Worm (Caenorhabditis elegans) whole organism, young adult: Measurements from ENCODE around the gene E04F6.9.

ENCODE experiments used
- B0035.1 ChIP-seq: sonication (generic microtip); optimal IDR thresholded peaks from 2 replicates; lab custom pipeline; 2016; ENCODE audit warnings: missing genetic modification characterization, mild to moderate bottlenecking, missing compliant biosample characterization, missing genotype, missing genetic modification reagents
- B0261.1 ChIP-seq: sonication (generic microtip); optimal IDR thresholded peaks from 2 replicates; lab custom pipeline; 2016; ENCODE audit warnings: mild to moderate bottlenecking, missing genetic modification characterization, moderate library complexity, missing compliant biosample characterization
- C06A6.2 ChIP-seq: fragments of 200-800 bp; sonication (Bioruptor generic); conservative IDR thresholded peaks from 2 replicates; pipeline ENCODE4 v1.3.6; 2022; ENCODE audit warnings: missing genetic modification characterization, missing compliant biosample characterization
- C17E4.6 ChIP-seq: fragments of 200-800 bp; sonication (Bioruptor generic); IDR thresholded peaks from 2 replicates; pipeline ENCODE4 v1.3.6; 2022; ENCODE audit warnings: missing genetic modification reagents, missing genetic modification characterization, missing compliant biosample characterization
- F10E7.11 ChIP-seq: sonication (generic microtip); optimal IDR thresholded peaks from 2 replicates; lab custom pipeline; 2017; ENCODE audit warnings: mild to moderate bottlenecking, missing genetic modification characterization, moderate library complexity, missing compliant biosample characterization
- F22D6.2 ChIP-seq: sonication (generic microtip); optimal IDR thresholded peaks from 2 replicates; lab custom pipeline; 2016; ENCODE audit warnings: mild to moderate bottlenecking, missing genetic modification characterization, missing compliant biosample characterization
- F23B12.7 ChIP-seq: sonication (generic microtip); optimal IDR thresholded peaks from 2 replicates; lab custom pipeline; 2017; ENCODE audit warnings: missing genetic modification characterization, mild to moderate bottlenecking, missing compliant biosample characterization, antibody characterized with exemption, moderate library complexity; ENCODE audit not compliant: insufficient read depth
- F33H1.4 ChIP-seq: fragments of 200-800 bp; sonication (Bioruptor generic); IDR thresholded peaks from 2 replicates; pipeline ENCODE4 v1.3.6; 2022; ENCODE audit warnings: missing genetic modification reagents, missing genetic modification characterization, missing compliant biosample characterization
- F52B5.7 ChIP-seq: sonication (generic microtip); optimal IDR thresholded peaks from 2 replicates; lab custom pipeline; 2016; ENCODE audit warnings: mild to moderate bottlenecking, missing genetic modification characterization, missing compliant biosample characterization
- Y53F4B.3 ChIP-seq: fragments of 200-800 bp; sonication (Bioruptor generic); IDR thresholded peaks from 2 replicates; pipeline ENCODE4 v1.3.6; 2022; ENCODE audit warnings: missing genetic modification reagents, missing genetic modification characterization, missing compliant biosample characterization
- Y67H2A.10 ChIP-seq: fragments of 200-800 bp; sonication (Bioruptor generic); conservative IDR thresholded peaks from 2 replicates; pipeline ENCODE4 v1.3.6; 2022; ENCODE audit warnings: missing genetic modification reagents, missing genetic modification characterization, missing compliant biosample characterization
- Y79H2A.3 ChIP-seq: fragments of 200-800 bp; sonication (Bioruptor generic); conservative IDR thresholded peaks from 2 replicates; pipeline ENCODE4 v1.3.6; 2022; ENCODE audit warnings: missing genetic modification reagents, missing genetic modification characterization, missing compliant biosample characterization
- aptf-3 ChIP-seq: fragments of 200-800 bp; sonication (Bioruptor generic); IDR thresholded peaks from 2 replicates; pipeline ENCODE4 v1.3.6; 2022; ENCODE audit warnings: missing genetic modification characterization, missing compliant biosample characterization
- attf-3 ChIP-seq: fragments of 200-800 bp; sonication (Bioruptor generic); conservative IDR thresholded peaks from 2 replicates; pipeline ENCODE4 v1.3.6; 2022; ENCODE audit warnings: missing genetic modification reagents, missing genetic modification characterization, missing compliant biosample characterization
- bed-1 ChIP-seq: fragments of 200-800 bp; sonication (Bioruptor generic); IDR thresholded peaks from 2 replicates; pipeline ENCODE4 v1.3.6; 2022; ENCODE audit warnings: missing genetic modification reagents, missing genetic modification characterization, missing compliant biosample characterization
- ccch-3 ChIP-seq: fragments of 200-800 bp; sonication (Bioruptor generic); optimal IDR thresholded peaks from 2 replicates; lab custom pipeline; 2018; ENCODE audit warnings: mild to moderate bottlenecking, missing genetic modification characterization, missing compliant biosample characterization
- ceh-27 ChIP-seq: fragments of 200-800 bp; sonication (Bioruptor generic); optimal IDR thresholded peaks from 2 replicates; lab custom pipeline; 2018; ENCODE audit warnings: mild to moderate bottlenecking, missing genetic modification characterization, moderate library complexity, missing compliant biosample characterization
- ceh-58 ChIP-seq: fragments of 200-800 bp; sonication (Bioruptor generic); IDR thresholded peaks from 2 replicates; pipeline ENCODE4 v1.3.6; 2022; ENCODE audit warnings: missing genetic modification characterization, missing compliant biosample characterization
- ceh-79 ChIP-seq: sonication (generic microtip); optimal IDR thresholded peaks from 2 replicates; lab custom pipeline; 2017; ENCODE audit warnings: mild to moderate bottlenecking, missing genetic modification characterization, missing compliant biosample characterization
- dpl-1 ChIP-seq: fragments of 150-350 bp; optimal IDR thresholded peaks from 2 replicates; lab custom pipeline; 2014; ENCODE audit warnings: missing biosample characterization, missing genetic modification reagents, missing genetic modification characterization
- efl-1 ChIP-seq: fragments of 150-350 bp; optimal IDR thresholded peaks from 2 replicates; lab custom pipeline; 2014; ENCODE audit warnings: missing biosample characterization, missing genetic modification reagents, missing genetic modification characterization
- egl-44 ChIP-seq: fragments of 200-800 bp; sonication (Bioruptor generic); IDR thresholded peaks from 2 replicates; pipeline ENCODE4 v1.3.6; 2022; ENCODE audit warnings: missing genetic modification reagents, missing genetic modification characterization, missing compliant biosample characterization
- egrh-3 ChIP-seq: fragments of 200-800 bp; sonication (Bioruptor generic); IDR thresholded peaks from 2 replicates; pipeline ENCODE4 v1.3.6; 2022; ENCODE audit warnings: missing genetic modification reagents, missing genetic modification characterization, missing compliant biosample characterization
- ekl-4 ChIP-seq: fragments of 200-800 bp; sonication (Bioruptor generic); IDR thresholded peaks from 2 replicates; pipeline ENCODE4 v1.3.6; 2022; ENCODE audit warnings: missing genetic modification reagents, missing genetic modification characterization, missing compliant biosample characterization
- hlh-12 ChIP-seq: sonication (generic microtip); optimal IDR thresholded peaks from 2 replicates; lab custom pipeline; 2016; ENCODE audit warnings: missing genetic modification characterization, missing compliant biosample characterization
- hlh-26 ChIP-seq: fragments of 200-800 bp; sonication (Bioruptor generic); conservative IDR thresholded peaks from 2 replicates; pipeline ENCODE4 v1.3.6; 2022; ENCODE audit warnings: missing genetic modification reagents, missing genetic modification characterization, missing compliant biosample characterization
- hmg-20 ChIP-seq: fragments of 200-800 bp; sonication (Bioruptor generic); IDR thresholded peaks from 2 replicates; pipeline ENCODE4 v1.3.6; 2022; ENCODE audit warnings: missing genetic modification reagents, missing genetic modification characterization, missing compliant biosample characterization
- lag-1 ChIP-seq: fragments of 200-800 bp; sonication (Bioruptor generic); IDR thresholded peaks from 2 replicates; pipeline ENCODE4 v1.3.6; 2022; ENCODE audit warnings: missing genetic modification reagents, missing genetic modification characterization, missing compliant biosample characterization
- lin-35 ChIP-seq, 3 experiments: fragments of 150-350 bp in 2 of 3; sonication (generic microtip) in 1 of 3; optimal IDR thresholded peaks; 2 replicates each; lab custom pipeline; 2014 to 2018; ENCODE audit warnings: missing biosample characterization in 3 of 3, missing genetic modification characterization in 3 of 3, missing genetic modification reagents in 3 of 3
- lin-40 ChIP-seq: sonication (generic microtip); optimal IDR thresholded peaks from 2 replicates; lab custom pipeline; 2016; ENCODE audit warnings: missing genetic modification characterization, mild to moderate bottlenecking, missing compliant biosample characterization, missing genotype, missing genetic modification reagents
- madf-10 ChIP-seq: sonication (generic microtip); optimal IDR thresholded peaks from 2 replicates; lab custom pipeline; 2016; ENCODE audit warnings: mild to moderate bottlenecking, missing genetic modification characterization, missing compliant biosample characterization
- mcd-1 ChIP-seq: fragments of 200-800 bp; sonication (Bioruptor generic); IDR thresholded peaks from 2 replicates; pipeline ENCODE4 v1.3.6; 2022; ENCODE audit warnings: missing genetic modification reagents, missing genetic modification characterization, missing compliant biosample characterization
- mel-28 ChIP-seq: sonication (generic microtip); optimal IDR thresholded peaks from 2 replicates; lab custom pipeline; 2016; ENCODE audit warnings: borderline replicate concordance, mild to moderate bottlenecking, missing genetic modification characterization, missing compliant biosample characterization
- mxl-1 ChIP-seq: sonication (generic microtip); optimal IDR thresholded peaks from 2 replicates; lab custom pipeline; 2016; ENCODE audit warnings: missing genetic modification characterization, missing compliant biosample characterization
- nhr-120 ChIP-seq: fragments of 200-800 bp; sonication (Bioruptor generic); IDR thresholded peaks from 2 replicates; pipeline ENCODE4 v1.3.6; 2022; ENCODE audit warnings: missing genetic modification characterization, missing compliant biosample characterization
- nhr-90 ChIP-seq: sonication (generic microtip); optimal IDR thresholded peaks from 2 replicates; lab custom pipeline; 2016; ENCODE audit warnings: missing genotype, mild to moderate bottlenecking, missing genetic modification characterization, missing compliant biosample characterization
- pbrm-1 ChIP-seq: fragments of 200-800 bp; sonication (Bioruptor generic); IDR thresholded peaks from 2 replicates; pipeline ENCODE4 v1.3.6; 2022; ENCODE audit warnings: missing genetic modification reagents, missing genetic modification characterization, missing compliant biosample characterization
- pha-4 ChIP-seq: fragments of 150-350 bp; sonication (generic microtip); optimal IDR thresholded peaks from 2 replicates; lab custom pipeline; 2014; ENCODE audit warnings: missing biosample characterization, missing genetic modification reagents, missing genetic modification characterization
- sea-2 ChIP-seq: fragments of 200-800 bp; sonication (Bioruptor generic); IDR thresholded peaks from 2 replicates; pipeline ENCODE4 v1.3.6; 2022; ENCODE audit warnings: missing genetic modification characterization, missing compliant biosample characterization
- snpc-1.1 ChIP-seq: sonication (generic microtip); optimal IDR thresholded peaks from 2 replicates; lab custom pipeline; 2017; ENCODE audit warnings: missing genetic modification characterization, mild to moderate bottlenecking, missing compliant biosample characterization, antibody characterized with exemption, moderate library complexity, missing genotype, missing genetic modification reagents; ENCODE audit not compliant: insufficient read depth
- somi-1 ChIP-seq: fragments of 200-800 bp; sonication (Bioruptor generic); optimal IDR thresholded peaks from 2 replicates; lab custom pipeline; 2018; ENCODE audit warnings: mild to moderate bottlenecking, missing genetic modification characterization, missing compliant biosample characterization
- unc-62 ChIP-seq: fragments of 150-350 bp; optimal IDR thresholded peaks from 2 replicates; lab custom pipeline; 2014; ENCODE audit warnings: missing biosample characterization, missing genetic modification reagents, missing genetic modification characterization
- xnd-1 ChIP-seq: sonication (generic microtip); optimal IDR thresholded peaks from 2 replicates; lab custom pipeline; 2016; ENCODE audit warnings: missing genotype, missing genetic modification reagents, missing genetic modification characterization, missing compliant biosample characterization
- zfh-2 ChIP-seq: fragments of 200-800 bp; sonication (Bioruptor generic); conservative IDR thresholded peaks from 2 replicates; pipeline ENCODE4 v1.3.6; 2022; ENCODE audit warnings: missing genetic modification reagents, missing genetic modification characterization, missing compliant biosample characterization
- ztf-18 ChIP-seq: sonication (generic microtip); optimal IDR thresholded peaks from 2 replicates; lab custom pipeline; 2016; ENCODE audit warnings: missing genotype, mild to moderate bottlenecking, missing genetic modification characterization, missing compliant biosample characterization
- ztf-26 ChIP-seq: sonication (generic microtip); optimal IDR thresholded peaks from 2 replicates; lab custom pipeline; 2017; ENCODE audit warnings: missing genetic modification characterization, missing compliant biosample characterization
- ztf-28 ChIP-seq: fragments of 200-800 bp; sonication (Bioruptor generic); IDR thresholded peaks from 2 replicates; pipeline ENCODE4 v1.3.6; 2022; ENCODE audit warnings: missing genetic modification reagents, missing genetic modification characterization, missing compliant biosample characterization

Gene E04F6.9

DNA sequence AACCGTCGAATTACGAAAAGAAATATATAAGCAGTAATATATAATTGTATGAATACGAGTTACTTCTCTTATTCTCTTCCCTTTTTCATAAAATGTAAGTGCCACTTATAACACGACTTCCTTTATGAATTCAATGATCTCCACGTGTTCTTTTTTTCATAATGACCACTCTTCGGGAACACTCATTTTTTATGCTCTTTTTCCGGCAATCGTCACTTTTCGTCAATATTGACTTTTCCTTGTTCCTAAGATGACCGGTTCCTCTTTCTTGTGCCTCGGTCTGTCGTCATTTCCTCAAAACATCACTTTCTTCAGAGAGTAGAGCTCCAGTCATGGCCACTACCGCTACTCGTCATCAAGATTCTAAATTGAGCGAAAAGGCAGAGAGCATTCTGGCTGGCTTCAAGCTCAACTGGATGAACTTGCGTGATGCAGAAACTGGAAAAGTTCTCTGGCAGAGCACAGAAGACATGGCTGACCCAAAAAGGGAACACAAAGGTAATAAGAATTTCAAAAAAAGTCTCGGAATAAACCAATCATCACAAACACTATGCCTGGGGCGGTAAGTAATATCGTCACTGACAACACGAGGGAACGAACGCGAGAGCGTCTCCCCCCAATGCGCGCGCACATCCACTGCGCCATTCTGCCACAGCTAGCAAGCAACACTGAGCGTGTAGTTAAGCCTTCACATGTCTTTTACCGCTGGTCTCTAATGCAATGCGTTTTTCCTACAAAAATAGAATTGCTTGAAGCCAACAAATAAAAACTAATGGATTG is 28.3 kb downstream of the E04F6.9 start, which contains the start of gene pdl-1 (continued):
- peak; percentile 72; the same call in 1 of the 2 replicates for TF ChIP-seq Y79H2A.3 (GFP tag; lab: Robert Waterston, UW)
- peak; percentile 86 for TF ChIP-seq B0261.1 (tag; lab: Kevin White, UChicago)
- TF ChIP-seq mxl-1 (tag; lab: Kevin White, UChicago), result peak; percentile 75
- TF ChIP-seq egl-44 (GFP tag; lab: Robert Waterston, UW), result peak; percentile 94
- TF ChIP-seq F10E7.11 (tag; lab: Kevin White, UChicago), result peak; percentile 65
- no peak for TF ChIP-seq ccch-3 (GFP tag; lab: Kevin White, UChicago)
- peak; percentile 59 for TF ChIP-seq snpc-1.1 (tag; lab: Kevin White, UChicago)
- peak; percentile 57 for TF ChIP-seq mel-28
- TF ChIP-seq F22D6.2 (tag; lab: Kevin White, UChicago), result peak; percentile 6
- TF ChIP-seq hlh-12, result peak; percentile 84
- no peak for TF ChIP-seq unc-62 (GFP tag; lab: Kevin White, UChicago)
- no peak for TF ChIP-seq dpl-1 (GFP tag; lab: Kevin White, UChicago)
- TF ChIP-seq ztf-18 (tag; lab: Kevin White, UChicago), result peak; percentile 80
- TF ChIP-seq mcd-1 (GFP tag; lab: Robert Waterston, UW), result peak; percentile 66
- TF ChIP-seq madf-10 (tag; lab: Kevin White, UChicago), result peak; percentile 86
- TF ChIP-seq ceh-27, result peak; percentile 83
- 0 out of 2 replicates have a peak, but pooled peaks have one; percentile 71 for TF ChIP-seq aptf-3 (GFP tag; lab: Robert Waterston, UW)
- TF ChIP-seq F23B12.7 (tag; lab: Kevin White, UChicago), result peak; percentile 54
- no peak for TF ChIP-seq Y67H2A.10 (GFP tag; lab: Robert Waterston, UW)
- peak; percentile 73 for TF ChIP-seq ztf-26
- peak; percentile 91 for TF ChIP-seq ceh-79
- 0 out of 2 replicates have a peak, but pooled peaks have one; percentile 37 for TF ChIP-seq nhr-120 (GFP tag; lab: Robert Waterston, UW)
- no peak for TF ChIP-seq pha-4
- 0 out of 2 replicates have a peak, but pooled peaks have one; percentile 80 for TF ChIP-seq sea-2
- TF ChIP-seq somi-1, result peak; percentile 76
- TF ChIP-seq ztf-28 (GFP tag; lab: Robert Waterston, UW), result peak; percentile 64; the same call in 1 of the 2 replicates
- TF ChIP-seq zfh-2 (GFP tag; lab: Robert Waterston, UW), result no peak; the same call in 1 of the 2 replicates
- TF ChIP-seq F33H1.4 (GFP tag; lab: Robert Waterston, UW), result peak; percentile 47; the same call in 1 of the 2 replicates
- TF ChIP-seq C06A6.2, result 0 out of 2 replicates have a peak, but pooled peaks have one; percentile 43
- peak; percentile 63; the same call in 1 of the 2 replicates for TF ChIP-seq C17E4.6 (GFP tag; lab: Robert Waterston, UW)
- TF ChIP-seq pbrm-1 (GFP tag; lab: Robert Waterston, UW), result peak; percentile 88
- no peak for TF ChIP-seq ceh-58 (GFP tag; lab: Robert Waterston, UW)
- TF ChIP-seq nhr-90 (tag; lab: Kevin White, UChicago), result peak; percentile 91
- TF ChIP-seq ekl-4 (GFP tag; lab: Robert Waterston, UW), result peak; percentile 88
- TF ChIP-seq egrh-3 (GFP tag; lab: Robert Waterston, UW), result peak; percentile 57
- TF ChIP-seq bed-1 (GFP tag; lab: Robert Waterston, UW), result peak; percentile 94
- 0 out of 2 replicates have a peak, but pooled peaks have one; percentile 61 for TF ChIP-seq hlh-26 (GFP tag; lab: Robert Waterston, UW)
- TF ChIP-seq attf-3, result peak; percentile 71
- TF ChIP-seq efl-1 (GFP tag; lab: Kevin White, UChicago), result no peak
- no peak for TF ChIP-seq xnd-1 (tag; lab: Kevin White, UChicago)
- no peak for TF ChIP-seq lag-1 (GFP tag; lab: Robert Waterston, UW)
- TF ChIP-seq lin-40, result peak; percentile 72
- TF ChIP-seq hmg-20 (GFP tag; lab: Robert Waterston, UW), result peak; percentile 77
- peak; percentile 59 for TF ChIP-seq B0035.1
- TF ChIP-seq F52B5.7, result peak; percentile 94
- TF ChIP-seq Y53F4B.3 (GFP tag; lab: Robert Waterston, UW), result peak; percentile 68; the same call in 1 of the 2 replicates
- peak in 1 of 3 experiments; percentile 66 for TF ChIP-seq lin-35 (GFP tag; optimal IDR thresholded peaks at IDR 0.05; lab: Kevin White, UChicago)
